Fruit fly (Drosophila melanogaster): ENCODE measurements around the gene CG4849.
A peak's percentile ranks its signal among the peaks of the same experiment; 100 is the strongest.

DNA sequence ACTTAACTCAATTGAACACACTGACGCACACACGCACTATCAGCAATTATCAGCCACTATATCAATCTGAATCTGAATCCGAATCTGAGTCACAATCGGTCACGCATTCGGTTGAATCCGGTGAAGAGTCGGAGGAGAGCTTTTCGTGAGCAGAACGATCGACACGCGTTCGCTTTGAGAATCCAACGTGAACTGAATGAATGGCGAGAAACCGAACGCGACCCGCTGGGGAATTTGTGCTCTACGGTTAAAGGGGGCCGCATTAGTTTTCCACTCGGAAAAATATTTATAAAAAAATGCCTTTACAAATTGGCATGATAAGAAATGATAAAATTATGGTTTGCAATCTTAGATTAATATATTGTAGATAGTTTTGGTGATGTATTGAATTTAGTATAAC lies 25.0 kb downstream of the CG4849 start, which contains the start of gene betaTub97EF:
- peak; percentile 75 for TF ChIP-seq kay (GFP tag; optimal IDR thresholded peaks at IDR 0.05)
- no peak for TF ChIP-seq CG33213 (GFP tag; optimal IDR thresholded peaks at IDR 0.05)
- TF ChIP-seq Ets65A (GFP tag) = no peak
- no peak for TF ChIP-seq Gsc (GFP tag; IDR thresholded peaks at IDR 0.05)
- no peak for TF ChIP-seq CG8478 (optimal IDR thresholded peaks at IDR 0.05)
- TF ChIP-seq unpg (GFP tag; optimal IDR thresholded peaks at IDR 0.05) = no peak
- TF ChIP-seq Fer3 (tag; optimal IDR thresholded peaks at IDR 0.05) = no peak
- no peak for TF ChIP-seq CG11093 (GFP tag; IDR thresholded peaks at IDR 0.05)
- no peak for TF ChIP-seq CG13296 (GFP tag; optimal IDR thresholded peaks at IDR 0.05)
